Fruit fly (Drosophila melanogaster) whole organism, embryonic: ENCODE results near the gene slif.
A peak's percentile ranks its signal among the peaks of the same experiment; 100 is the strongest.

Experiments used
- Aef1 ChIP-seq: fragments of 200-800 bp; sonication (Bioruptor generic); IDR thresholded peaks from 3 replicates; pipeline ENCODE4 v1.3.6; 2022; ENCODE audit warnings: missing biosample characterization, missing genetic modification characterization
- Atf6 ChIP-seq: fragments of 200-800 bp; sonication (Bioruptor generic); IDR thresholded peaks from 2 replicates; pipeline ENCODE4 v1.3.6; 2022; ENCODE audit warnings: missing biosample characterization, missing genetic modification characterization
- Bgb ChIP-seq: fragments of 200-800 bp; sonication (Bioruptor generic); IDR thresholded peaks from 2 replicates; pipeline ENCODE4 v1.3.6; 2022; ENCODE audit warnings: missing biosample characterization, missing genetic modification characterization; ENCODE audit not compliant: partially characterized antibody
- CG11723 ChIP-seq: fragments of 200-800 bp; sonication (Bioruptor generic); optimal IDR thresholded peaks from 2 replicates; lab custom pipeline; 2017; ENCODE audit warnings: missing biosample characterization, mild to moderate bottlenecking, missing genetic modification characterization
- CG12769 ChIP-seq: fragments of 200-800 bp; sonication (Bioruptor generic); optimal IDR thresholded peaks from 2 replicates; lab custom pipeline; 2019; ENCODE audit warnings: missing biosample characterization, mild to moderate bottlenecking, missing genetic modification characterization, moderate library complexity
- CG14860 ChIP-seq: fragments of 200-800 bp; sonication (Bioruptor generic); IDR thresholded peaks from 3 replicates; pipeline ENCODE4 v1.3.6; 2022; ENCODE audit warnings: missing biosample characterization, missing genetic modification characterization; ENCODE audit not compliant: partially characterized antibody
- CG15696 ChIP-seq: fragments of 200-800 bp; sonication (Bioruptor generic); optimal IDR thresholded peaks from 2 replicates; lab custom pipeline; 2019; ENCODE audit warnings: missing biosample characterization, mild to moderate bottlenecking, missing genetic modification characterization, moderate library complexity
- CG1603 ChIP-seq: fragments of 200-800 bp; sonication (Bioruptor generic); optimal IDR thresholded peaks from 2 replicates; lab custom pipeline; 2019; ENCODE audit warnings: missing biosample characterization, mild to moderate bottlenecking, missing genetic modification characterization, moderate library complexity
- CG17328 ChIP-seq: fragments of 200-800 bp; sonication (Bioruptor generic); IDR thresholded peaks from 2 replicates; pipeline ENCODE4 v1.3.6; 2022; ENCODE audit warnings: missing biosample characterization, missing genetic modification characterization
- CG17568 ChIP-seq: fragments of 200-800 bp; sonication (Bioruptor generic); optimal IDR thresholded peaks from 2 replicates; lab custom pipeline; 2018; ENCODE audit warnings: missing biosample characterization, mild to moderate bottlenecking, missing genetic modification characterization, moderate library complexity
- CG17612 ChIP-seq: fragments of 200-800 bp; sonication (Bioruptor generic); IDR thresholded peaks from 2 replicates; pipeline ENCODE4 v1.3.6; 2022; ENCODE audit warnings: missing biosample characterization, missing genetic modification characterization
- CG2712 ChIP-seq: fragments of 200-800 bp; optimal IDR thresholded peaks from 3 replicates; lab custom pipeline; 2019; ENCODE audit warnings: missing biosample characterization, mild to moderate bottlenecking, missing genetic modification characterization, moderate library complexity
- CG30431 ChIP-seq: fragments of 200-800 bp; sonication (Bioruptor generic); optimal IDR thresholded peaks from 2 replicates; lab custom pipeline; 2017; ENCODE audit warnings: missing biosample characterization, missing genetic modification characterization
- CG3281 ChIP-seq: fragments of 200-800 bp; sonication (Bioruptor generic); optimal IDR thresholded peaks from 3 replicates; lab custom pipeline; 2017; ENCODE audit warnings: missing biosample characterization, mild to moderate bottlenecking, missing genetic modification characterization
- CG3726 ChIP-seq: fragments of 200-800 bp; sonication (Bioruptor generic); IDR thresholded peaks from 3 replicates; pipeline ENCODE4, ENCODE4 v1.3.6; 2022; ENCODE audit warnings: missing biosample characterization, missing genetic modification characterization
- CG4424 ChIP-seq: fragments of 200-800 bp; sonication (Bioruptor generic); optimal IDR thresholded peaks from 3 replicates; lab custom pipeline; 2016; ENCODE audit warnings: missing biosample characterization, missing genetic modification characterization
- CG4820 ChIP-seq: fragments of 200-800 bp; sonication (Bioruptor generic); optimal IDR thresholded peaks from 3 replicates; lab custom pipeline; 2016; ENCODE audit warnings: missing biosample characterization, missing genetic modification characterization
- CG6791 ChIP-seq: fragments of 200-800 bp; sonication (Bioruptor generic); IDR thresholded peaks from 3 replicates; pipeline ENCODE4 v1.3.6; 2022; ENCODE audit warnings: missing biosample characterization, missing genetic modification characterization; ENCODE audit not compliant: partially characterized antibody
- CG7271 ChIP-seq: fragments of 200-800 bp; sonication (Bioruptor generic); optimal IDR thresholded peaks from 2 replicates; lab custom pipeline; 2018; ENCODE audit warnings: missing biosample characterization, mild to moderate bottlenecking, missing genetic modification characterization, moderate library complexity
- CG7786 ChIP-seq: fragments of 200-800 bp; sonication (Bioruptor generic); optimal IDR thresholded peaks from 2 replicates; lab custom pipeline; 2016; ENCODE audit warnings: missing biosample characterization, missing genetic modification characterization
- CG7963 ChIP-seq: fragments of 200-800 bp; sonication (Bioruptor generic); IDR thresholded peaks from 3 replicates; pipeline ENCODE4 v1.3.6; 2022; ENCODE audit warnings: missing biosample characterization, missing genetic modification characterization; ENCODE audit not compliant: partially characterized antibody
- CG9437 ChIP-seq: fragments of 200-800 bp; sonication (Bioruptor generic); optimal IDR thresholded peaks from 2 replicates; lab custom pipeline; 2018; ENCODE audit warnings: missing biosample characterization, mild to moderate bottlenecking, missing genetic modification characterization
- Doc2 ChIP-seq: fragments of 200-800 bp; sonication (Bioruptor generic); IDR thresholded peaks from 2 replicates; pipeline ENCODE4 v1.3.6; 2022; ENCODE audit warnings: missing biosample characterization, missing genetic modification characterization
- Ets65A ChIP-seq: fragments of 200-800 bp; sonication (Bioruptor generic); peaks from one replicate; lab custom pipeline; 2016; ENCODE audit warnings: missing biosample characterization, missing genetic modification characterization
- HmgZ ChIP-seq: fragments of 200-800 bp; sonication (Bioruptor generic); optimal IDR thresholded peaks from 2 replicates; lab custom pipeline; 2018; ENCODE audit warnings: missing biosample characterization, mild to moderate bottlenecking, missing genetic modification characterization
- Jarid2 ChIP-seq: fragments of 200-800 bp; sonication (Bioruptor generic); optimal IDR thresholded peaks from 3 replicates; lab custom pipeline; 2017; ENCODE audit warnings: mild to moderate bottlenecking, missing biosample characterization, missing genetic modification reagents, missing genetic modification characterization
- MESR4 ChIP-seq: fragments of 200-800 bp; sonication (Bioruptor generic); optimal IDR thresholded peaks from 2 replicates; lab custom pipeline; 2018; ENCODE audit warnings: missing biosample characterization, mild to moderate bottlenecking, missing genetic modification characterization, moderate library complexity
- MTF-1 ChIP-seq: fragments of 200-800 bp; sonication (Bioruptor generic); optimal IDR thresholded peaks from 2 replicates; lab custom pipeline; 2018; ENCODE audit warnings: missing biosample characterization, mild to moderate bottlenecking, missing genetic modification characterization, borderline replicate concordance
- Med ChIP-seq: fragments of 200-800 bp; sonication (Bioruptor generic); peaks from one replicate; lab custom pipeline; 2016; ENCODE audit warnings: missing biosample characterization, missing genetic modification characterization, mild to moderate bottlenecking, inconsistent platforms, moderate library complexity
- NC2β ChIP-seq: fragments of 200-800 bp; sonication (Bioruptor generic); optimal IDR thresholded peaks from 2 replicates; lab custom pipeline; 2016; ENCODE audit warnings: missing biosample characterization, missing genetic modification characterization
- Side ChIP-seq: fragments of 200-800 bp; sonication (Bioruptor generic); optimal IDR thresholded peaks from 2 replicates; lab custom pipeline; 2016; ENCODE audit warnings: missing biosample characterization, missing genetic modification characterization
- Six4 ChIP-seq: fragments of 200-800 bp; sonication (Bioruptor generic); optimal IDR thresholded peaks from 2 replicates; lab custom pipeline; 2016; ENCODE audit warnings: missing biosample characterization, missing genetic modification characterization
- Spps ChIP-seq: fragments of 200-800 bp; sonication (Bioruptor generic); optimal IDR thresholded peaks from 2 replicates; lab custom pipeline; 2018; ENCODE audit warnings: missing biosample characterization, mild to moderate bottlenecking, missing genetic modification characterization
- bsh ChIP-seq, 2 experiments: fragments of 200-800 bp; sonication (Bioruptor generic); optimal IDR thresholded peaks; 2 replicates each; lab custom pipeline; 2017 to 2018; ENCODE audit warnings: mild to moderate bottlenecking in 2 of 2, missing biosample characterization in 2 of 2, missing genetic modification characterization in 2 of 2, moderate library complexity in 1 of 2
- cato ChIP-seq: fragments of 200-800 bp; sonication (Bioruptor generic); optimal IDR thresholded peaks from 2 replicates; lab custom pipeline; 2016; ENCODE audit warnings: missing biosample characterization, missing genetic modification characterization, borderline replicate concordance
- ems ChIP-seq: fragments of 200-800 bp; sonication (Bioruptor generic); optimal IDR thresholded peaks from 3 replicates; lab custom pipeline; 2016; ENCODE audit warnings: missing biosample characterization, missing genetic modification characterization
- exex ChIP-seq: fragments of 200-800 bp; sonication (Bioruptor generic); optimal IDR thresholded peaks from 4 replicates; lab custom pipeline; 2018; ENCODE audit warnings: missing biosample characterization, mild to moderate bottlenecking, missing genetic modification characterization, moderate library complexity
- ftz-f1 ChIP-seq: fragments of 200-800 bp; sonication (Bioruptor generic); optimal IDR thresholded peaks from 2 replicates; lab custom pipeline; 2016; ENCODE audit warnings: missing biosample characterization, missing genetic modification characterization
- gce ChIP-seq: fragments of 200-800 bp; sonication (Bioruptor generic); IDR thresholded peaks from 3 replicates; pipeline ENCODE4 v1.3.6; 2022; ENCODE audit warnings: missing biosample characterization, missing genetic modification characterization
- grau ChIP-seq: fragments of 200-800 bp; optimal IDR thresholded peaks from 3 replicates; lab custom pipeline; 2019; ENCODE audit warnings: missing biosample characterization, mild to moderate bottlenecking, missing genetic modification characterization, moderate library complexity
- hbn ChIP-seq: fragments of 200-800 bp; sonication (Bioruptor generic); IDR thresholded peaks from 2 replicates; pipeline ENCODE4 v1.3.6; 2022; ENCODE audit warnings: missing biosample characterization, missing genetic modification characterization; ENCODE audit not compliant: partially characterized antibody
- klu ChIP-seq: fragments of 200-800 bp; sonication (Bioruptor generic); IDR thresholded peaks from 2 replicates; pipeline ENCODE4 v1.3.6; 2022; ENCODE audit warnings: missing biosample characterization, missing genetic modification characterization
- knrl ChIP-seq: fragments of 200-800 bp; sonication (Bioruptor generic); IDR thresholded peaks from 3 replicates; pipeline ENCODE4 v1.3.6; 2022; ENCODE audit warnings: missing biosample characterization, missing genetic modification characterization; ENCODE audit not compliant: partially characterized antibody
- lola ChIP-seq, 3 experiments: fragments of >200 bp in 2 of 3; fragments of 200-800 bp in 1 of 3; sonication (Bioruptor generic) in 1 of 3; optimal IDR thresholded peaks; 2 replicates each; lab custom pipeline; 2017 to 2019; ENCODE audit warnings: missing biosample characterization in 3 of 3, missing genetic modification characterization in 3 of 3, mild to moderate bottlenecking in 1 of 3, moderate library complexity in 1 of 3
- pan ChIP-seq, 4 experiments: fragments of >200 bp in 3 of 4; fragments of 200-800 bp in 1 of 4; sonication (Bioruptor generic) in 1 of 4; optimal IDR thresholded peaks in 3 of 4; IDR thresholded peaks in 1 of 4; 2 replicates each; pipeline versions ENCODE4 v1.3.6 to Lab custom; 2017 to 2022; ENCODE audit warnings: missing biosample characterization in 2 of 4, missing genetic modification characterization in 2 of 4, mixed read lengths in 1 of 4
- pho ChIP-seq: fragments of 200-800 bp; sonication (Bioruptor generic); optimal IDR thresholded peaks from 2 replicates; lab custom pipeline; 2016; ENCODE audit warnings: missing biosample characterization, missing genetic modification characterization
- phol ChIP-seq: fragments of 200-800 bp; sonication (Bioruptor generic); optimal IDR thresholded peaks from 3 replicates; lab custom pipeline; 2018; ENCODE audit warnings: missing biosample characterization, mild to moderate bottlenecking, missing genetic modification characterization, moderate library complexity
- ranshi ChIP-seq: fragments of 200-800 bp; sonication (Bioruptor generic); IDR thresholded peaks from 2 replicates; pipeline ENCODE4 v1.3.6; 2022; ENCODE audit warnings: missing biosample characterization, missing genetic modification characterization
- shn ChIP-seq: fragments of 200-800 bp; sonication (Bioruptor generic); optimal IDR thresholded peaks from 3 replicates; lab custom pipeline; 2016; ENCODE audit warnings: missing biosample characterization, missing genetic modification characterization

The slif gene

DNA sequence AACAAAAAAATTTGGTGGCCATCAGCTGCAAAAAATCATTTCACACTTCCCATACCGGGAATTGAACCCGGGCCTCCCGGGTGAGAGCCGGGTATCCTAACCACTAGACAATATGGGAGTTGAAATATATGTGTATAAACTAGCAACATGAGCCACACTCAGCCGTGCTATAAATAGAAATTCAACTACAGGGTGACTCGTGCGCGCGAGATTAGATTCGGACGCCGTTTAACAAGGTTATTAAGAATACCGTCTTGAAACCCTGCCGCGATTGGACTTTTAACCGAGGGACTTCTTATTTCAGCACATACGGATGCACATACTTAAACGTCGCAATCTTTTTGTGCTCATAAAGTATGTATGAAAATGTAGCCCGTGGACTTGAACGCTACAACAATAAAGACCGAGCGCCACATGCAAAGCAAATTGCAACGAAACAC, 33.1 kb upstream of the slif start (continued):
- TF ChIP-seq MTF-1 (GFP tag; lab: Kevin White, UChicago) = no peak
- TF ChIP-seq shn (GFP tag; lab: Kevin White, UChicago) = no peak
- no peak for TF ChIP-seq Aef1 (GFP tag; lab: Robert Waterston, UW)
- TF ChIP-seq Jarid2 (GFP tag; lab: Kevin White, UChicago) = no peak
- TF ChIP-seq Ets65A = peak; percentile 26
- TF ChIP-seq NC2β (GFP tag; lab: Kevin White, UChicago) = no peak
- TF ChIP-seq knrl (GFP tag; lab: Robert Waterston, UW) = peak; percentile 82
- TF ChIP-seq Side = no peak
- peak in 1 of 2 experiments; percentile 1 for TF ChIP-seq bsh (GFP tag; optimal IDR thresholded peaks at IDR 0.05; lab: Kevin White, UChicago)
- TF ChIP-seq Doc2 = no peak
- no peak for TF ChIP-seq cato (GFP tag; lab: Kevin White, UChicago)
- TF ChIP-seq pan (optimal IDR thresholded peaks at IDR 0.05; lab: Kevin White, UChicago) = no peak
- TF ChIP-seq pan (GFP tag; optimal IDR thresholded peaks at IDR 0.05 in 1 of 2, IDR thresholded peaks at IDR 0.05 in 1 of 2) = no peak
- no peak for TF ChIP-seq pho (GFP tag; lab: Kevin White, UChicago)
- peak; percentile 50 for TF ChIP-seq ftz-f1 (GFP tag; lab: Kevin White, UChicago)
- no peak for TF ChIP-seq CG4820 (GFP tag; lab: Kevin White, UChicago)
- TF ChIP-seq CG6791 (GFP tag; lab: Robert Waterston, UW) = peak; percentile 98
- no peak for TF ChIP-seq klu
- TF ChIP-seq CG7963 (GFP tag; lab: Robert Waterston, UW) = peak; percentile 92
- TF ChIP-seq HmgZ = peak; percentile 13
- no peak for TF ChIP-seq CG17612 (GFP tag; lab: Robert Waterston, UW)
- no peak for TF ChIP-seq phol (tag; lab: Kevin White, UChicago)
- TF ChIP-seq CG17568 (GFP tag; lab: Kevin White, UChicago) = no peak
- TF ChIP-seq ems (GFP tag; lab: Kevin White, UChicago) = no peak
- no peak for TF ChIP-seq Six4 (GFP tag; lab: Kevin White, UChicago)
- no peak for TF ChIP-seq CG30431 (GFP tag; lab: Kevin White, UChicago)
- TF ChIP-seq CG2712 (tag; lab: Kevin White, UChicago) = peak; percentile 17
- peak; percentile 95 for TF ChIP-seq CG14860
- peak; percentile 7; the same call in 1 of the 3 replicates for TF ChIP-seq gce
- TF ChIP-seq exex (tag; lab: Kevin White, UChicago) = peak; percentile 22
- TF ChIP-seq Atf6 (GFP tag; lab: Robert Waterston, UW) = no peak
- TF ChIP-seq CG3281 (GFP tag; lab: Kevin White, UChicago) = no peak
- TF ChIP-seq CG7271 (tag; lab: Kevin White, UChicago) = no peak
- peak; percentile 62; the same call in 1 of the 2 replicates for TF ChIP-seq hbn (GFP tag; lab: Robert Waterston, UW)
- peak; percentile 59 for TF ChIP-seq Med (GFP tag; lab: Kevin White, UChicago)
- TF ChIP-seq CG12769 (tag; lab: Kevin White, UChicago) = peak; percentile 49
- no peak for TF ChIP-seq CG3726 (GFP tag; lab: Robert Waterston, UW)
- TF ChIP-seq Bgb (GFP tag; lab: Robert Waterston, UW) = peak; percentile 93
- TF ChIP-seq CG15696 (tag; lab: Kevin White, UChicago) = no peak
- TF ChIP-seq CG1603 (tag; lab: Kevin White, UChicago) = no peak
- TF ChIP-seq CG17328 (GFP tag; lab: Robert Waterston, UW) = 0 out of 2 replicates have a peak, but pooled peaks have one; percentile 15
- TF ChIP-seq grau = no peak
- TF ChIP-seq lola (GFP tag; optimal IDR thresholded peaks at IDR 0.05; lab: Kevin White, UChicago) = no peak
- no peak for TF ChIP-seq CG11723 (GFP tag; lab: Kevin White, UChicago)
- no peak for TF ChIP-seq CG9437 (GFP tag; lab: Kevin White, UChicago)
- TF ChIP-seq MESR4 (GFP tag; lab: Kevin White, UChicago) = no peak
- TF ChIP-seq CG4424 = no peak
- TF ChIP-seq CG7786 (GFP tag; lab: Kevin White, UChicago) = no peak
- TF ChIP-seq ranshi (GFP tag; lab: Robert Waterston, UW) = no peak; the same call in 1 of the 2 replicates
- TF ChIP-seq Spps (tag; lab: Kevin White, UChicago) = no peak
